Fruit fly (Drosophila melanogaster) Kc167 (cell line): ENCODE measurements around the gene Got2.

ENCODE experiments used
- Myc ChIP-seq: fragments of >200 bp; optimal IDR thresholded peaks from 2 replicates; lab custom pipeline; 2017; ENCODE audit warnings: missing external identifiers
- Sin3A ChIP-seq: fragments of >200 bp; optimal IDR thresholded peaks from 2 replicates; lab custom pipeline; 2018; ENCODE audit warnings: missing external identifiers
- h ChIP-seq: fragments of >200 bp; optimal IDR thresholded peaks from 3 replicates; lab custom pipeline; 2018; ENCODE audit warnings: missing external identifiers
- insv ChIP-seq: fragments of >200 bp; optimal IDR thresholded peaks from 3 replicates; lab custom pipeline; 2018; ENCODE audit warnings: missing external identifiers
- psq ChIP-seq: fragments of >200 bp; optimal IDR thresholded peaks from 2 replicates; lab custom pipeline; 2017; ENCODE audit warnings: missing external identifiers
- ttk ChIP-seq: sonication (Bioruptor generic); optimal IDR thresholded peaks from 2 replicates; lab custom pipeline; 2017; ENCODE audit warnings: missing external identifiers

Gene Got2

dm6 chr2L:1947959-1948358 is 39.6 kb downstream of the Got2 start:
- TF ChIP-seq psq (lab: Kevin White, UChicago) (no peak), Sin3A (lab: Kevin White, UChicago) (no peak), insv (no peak)

DNA sequence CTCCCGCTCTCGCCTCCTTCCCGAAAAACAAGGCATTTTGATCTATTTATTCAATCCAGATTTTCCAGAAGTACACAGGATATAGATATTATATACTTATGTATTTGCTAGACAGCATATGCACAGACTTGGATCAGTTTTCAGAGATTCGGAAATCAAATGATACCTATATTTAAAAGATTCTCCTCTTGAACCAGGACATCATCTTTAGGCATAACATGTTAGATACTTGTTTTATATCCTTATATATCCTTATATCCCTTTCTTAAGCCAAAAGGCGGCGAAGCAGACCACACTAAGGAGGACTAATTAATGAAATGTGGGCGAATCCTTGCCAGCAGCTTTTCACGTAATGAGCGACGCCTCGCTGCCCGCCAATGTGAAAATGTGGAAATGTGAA is 40.9 kb downstream of the Got2 start, which contains the start of gene CG33673:
Gene CG33673, minus strand, starts transcription at position 101 of the 400 bp plus-strand sequence.
- TF ChIP-seq h (lab: Kevin White, UChicago) (no peak), Sin3A (lab: Kevin White, UChicago) (no peak), Myc (no peak), ttk (lab: Kevin White, UChicago) (no peak), insv (no peak), psq (lab: Kevin White, UChicago) (no peak)

dm6 chr2L:1945609-1946008 is 41.9 kb downstream of the Got2 start, which contains the start of gene CG15357:
CG15357 (minus strand) TSS chr2L:1945709.
- TF ChIP-seq psq (lab: Kevin White, UChicago) = no peak
- TF ChIP-seq Myc = no peak
- no peak for TF ChIP-seq insv
- no peak for TF ChIP-seq Sin3A (lab: Kevin White, UChicago)
- TF ChIP-seq ttk (lab: Kevin White, UChicago) = no peak
- TF ChIP-seq h (lab: Kevin White, UChicago) = no peak

- no peak for TF ChIP-seq psq (lab: Kevin White, UChicago)
- no peak for TF ChIP-seq insv
- TF ChIP-seq Sin3A (lab: Kevin White, UChicago) = no peak
- no peak for TF ChIP-seq Myc
- no peak for TF ChIP-seq h (lab: Kevin White, UChicago)
- no peak for TF ChIP-seq ttk (lab: Kevin White, UChicago)
Measured at dm6 chr2L:1944473-1945110, 43.0 kb downstream of the Got2 start.

DNA sequence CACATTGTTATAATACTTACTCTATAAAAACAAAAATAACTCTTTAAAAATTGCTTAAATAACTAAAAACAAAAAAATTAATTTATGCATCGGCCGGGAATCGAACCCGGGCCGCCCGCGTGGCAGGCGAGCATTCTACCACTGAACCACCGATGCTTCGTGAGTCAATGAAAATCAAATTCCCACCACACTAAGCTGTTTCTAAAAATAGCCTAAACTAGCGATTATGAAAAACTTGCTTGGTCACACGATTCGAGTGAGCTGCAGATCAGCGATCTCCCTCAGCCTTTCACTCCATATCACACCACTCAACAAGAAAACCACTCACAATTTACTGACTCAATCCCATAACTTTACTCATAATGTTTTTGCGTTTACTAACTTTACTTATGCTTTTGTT is 49.6 kb downstream of the Got2 start:
- no peak for TF ChIP-seq Sin3A (lab: Kevin White, UChicago)
- TF ChIP-seq insv = no peak
- no peak for TF ChIP-seq psq (lab: Kevin White, UChicago)
- no peak for TF ChIP-seq ttk (lab: Kevin White, UChicago)
- TF ChIP-seq Myc = no peak
- TF ChIP-seq h (lab: Kevin White, UChicago) = no peak
